Fruit fly (Drosophila melanogaster) whole organism, embryonic: ENCODE results near the gene CG6481.

Experiments used
- ATbp ChIP-seq: fragments of 200-800 bp; sonication (Bioruptor generic); optimal IDR thresholded peaks from 2 replicates; lab custom pipeline; 2017; ENCODE audit warnings: missing biosample characterization, mild to moderate bottlenecking, missing genetic modification characterization, missing genetic modification reagents
- Blimp-1 ChIP-seq: fragments of 200-800 bp; sonication (Bioruptor generic); optimal IDR thresholded peaks from 3 replicates; lab custom pipeline; 2018; ENCODE audit warnings: missing biosample characterization, missing genetic modification characterization, mild to moderate bottlenecking, moderate library complexity, missing genetic modification reagents
- CG10209 ChIP-seq: fragments of 200-800 bp; sonication (Bioruptor generic); optimal IDR thresholded peaks from 3 replicates; lab custom pipeline; 2017; ENCODE audit warnings: missing biosample characterization, mild to moderate bottlenecking, missing genetic modification characterization, missing genetic modification reagents
- CG10979 ChIP-seq: fragments of 200-800 bp; sonication (Bioruptor generic); optimal IDR thresholded peaks from 2 replicates; lab custom pipeline; 2018; ENCODE audit warnings: missing biosample characterization, mild to moderate bottlenecking, missing genetic modification characterization, moderate library complexity
- CG11247 ChIP-seq: fragments of 200-800 bp; sonication (Bioruptor generic); IDR thresholded peaks from 2 replicates; pipeline ENCODE4 v1.3.6; 2022; ENCODE audit warnings: missing biosample characterization, missing genetic modification characterization
- CG11504 ChIP-seq: fragments of 200-800 bp; sonication (Bioruptor generic); optimal IDR thresholded peaks from 3 replicates; lab custom pipeline; 2019; ENCODE audit warnings: missing biosample characterization, mild to moderate bottlenecking, missing genetic modification characterization, moderate library complexity
- CG13894 ChIP-seq: fragments of 200-800 bp; sonication (Bioruptor generic); optimal IDR thresholded peaks from 3 replicates; lab custom pipeline; 2018; ENCODE audit warnings: missing biosample characterization, mild to moderate bottlenecking, missing genetic modification characterization, moderate library complexity
- CG15269 ChIP-seq: fragments of 200-800 bp; sonication (Bioruptor generic); optimal IDR thresholded peaks from 2 replicates; lab custom pipeline; 2018; ENCODE audit warnings: missing biosample characterization, mild to moderate bottlenecking, missing genetic modification characterization, moderate library complexity
- CG17361 ChIP-seq: fragments of 200-800 bp; sonication (Bioruptor generic); IDR thresholded peaks from 3 replicates; pipeline ENCODE4 v1.3.6; 2022; ENCODE audit warnings: missing biosample characterization, missing genetic modification characterization
- CG1832 ChIP-seq: fragments of 200-800 bp; sonication (Bioruptor generic); optimal IDR thresholded peaks from 2 replicates; lab custom pipeline; 2017; ENCODE audit warnings: missing biosample characterization, mild to moderate bottlenecking, missing genetic modification characterization, inconsistent platforms
- CG2712 ChIP-seq: fragments of 200-800 bp; optimal IDR thresholded peaks from 3 replicates; lab custom pipeline; 2019; ENCODE audit warnings: missing biosample characterization, mild to moderate bottlenecking, missing genetic modification characterization, moderate library complexity
- CG4328 ChIP-seq: fragments of 200-800 bp; sonication (Bioruptor generic); optimal IDR thresholded peaks from 3 replicates; lab custom pipeline; 2017; ENCODE audit warnings: missing biosample characterization, missing genetic modification reagents, missing genetic modification characterization
- CG7357 ChIP-seq: fragments of 200-800 bp; sonication (Bioruptor generic); IDR thresholded peaks from 3 replicates; pipeline ENCODE4 v1.3.6; 2022; ENCODE audit warnings: missing biosample characterization, missing genetic modification characterization
- CG7928 ChIP-seq: fragments of 200-800 bp; sonication (Bioruptor generic); optimal IDR thresholded peaks from 2 replicates; lab custom pipeline; 2017; ENCODE audit warnings: missing biosample characterization, mild to moderate bottlenecking, missing genetic modification characterization
- CG7963 ChIP-seq: fragments of 200-800 bp; sonication (Bioruptor generic); IDR thresholded peaks from 3 replicates; pipeline ENCODE4 v1.3.6; 2022; ENCODE audit warnings: missing biosample characterization, missing genetic modification characterization; ENCODE audit not compliant: partially characterized antibody
- Dll ChIP-seq: fragments of 200-800 bp; sonication (Bioruptor generic); IDR thresholded peaks from 4 replicates; pipeline ENCODE4 v1.3.6; 2022; ENCODE audit warnings: missing biosample characterization, missing genetic modification characterization; ENCODE audit not compliant: partially characterized antibody
- Drgx ChIP-seq: fragments of 200-800 bp; sonication (Bioruptor generic); IDR thresholded peaks from 2 replicates; pipeline ENCODE4 v1.3.6; 2022; ENCODE audit warnings: missing biosample characterization, missing genetic modification characterization
- ERR ChIP-seq: fragments of 200-800 bp; sonication (Bioruptor generic); optimal IDR thresholded peaks from 2 replicates; lab custom pipeline; 2016; ENCODE audit warnings: missing biosample characterization, missing genetic modification characterization
- HLH4C ChIP-seq: fragments of 200-800 bp; sonication (Bioruptor generic); IDR thresholded peaks from 3 replicates; pipeline ENCODE4 v1.3.6; 2022; ENCODE audit warnings: missing biosample characterization, missing genetic modification characterization; ENCODE audit not compliant: partially characterized antibody
- HLHmδ ChIP-seq: fragments of 200-800 bp; sonication (Bioruptor generic); optimal IDR thresholded peaks from 2 replicates; lab custom pipeline; 2018; ENCODE audit warnings: missing biosample characterization, mild to moderate bottlenecking, missing genetic modification characterization, moderate library complexity
- Hmr ChIP-seq: fragments of 200-800 bp; sonication (Bioruptor generic); optimal IDR thresholded peaks from 3 replicates; lab custom pipeline; 2017; ENCODE audit warnings: mild to moderate bottlenecking, missing biosample characterization, missing genetic modification reagents, missing genetic modification characterization
- Ptx1 ChIP-seq: fragments of 200-800 bp; sonication (Bioruptor generic); IDR thresholded peaks from 2 replicates; pipeline ENCODE4 v1.3.6; 2022; ENCODE audit warnings: missing biosample characterization, missing genetic modification characterization
- Ssrp ChIP-seq: fragments of 200-800 bp; sonication (Bioruptor generic); optimal IDR thresholded peaks from 2 replicates; lab custom pipeline; 2018; ENCODE audit warnings: missing biosample characterization, mild to moderate bottlenecking, missing genetic modification characterization, moderate library complexity
- ase ChIP-seq: fragments of 200-800 bp; sonication (Bioruptor generic); IDR thresholded peaks from 3 replicates; pipeline ENCODE4 v1.3.6; 2022; ENCODE audit warnings: missing biosample characterization, missing genetic modification characterization
- bsh ChIP-seq, 2 experiments: fragments of 200-800 bp; sonication (Bioruptor generic); optimal IDR thresholded peaks; 2 replicates each; lab custom pipeline; 2017 to 2018; ENCODE audit warnings: mild to moderate bottlenecking in 2 of 2, missing biosample characterization in 2 of 2, missing genetic modification characterization in 2 of 2, moderate library complexity in 1 of 2
- dmrt11E ChIP-seq: fragments of 200-800 bp; sonication (Bioruptor generic); optimal IDR thresholded peaks from 3 replicates; lab custom pipeline; 2018; ENCODE audit warnings: missing biosample characterization, mild to moderate bottlenecking, missing genetic modification characterization, moderate library complexity
- gem ChIP-seq: fragments of 200-800 bp; sonication (Bioruptor generic); optimal IDR thresholded peaks from 2 replicates; lab custom pipeline; 2019; ENCODE audit warnings: missing biosample characterization, mild to moderate bottlenecking, missing genetic modification characterization, moderate library complexity
- grau ChIP-seq: fragments of 200-800 bp; optimal IDR thresholded peaks from 3 replicates; lab custom pipeline; 2019; ENCODE audit warnings: missing biosample characterization, mild to moderate bottlenecking, missing genetic modification characterization, moderate library complexity
- hb ChIP-seq: fragments of 200-800 bp; sonication (Bioruptor generic); IDR thresholded peaks from 3 replicates; pipeline ENCODE4 v1.3.6; 2022; ENCODE audit warnings: missing biosample characterization, missing genetic modification characterization; ENCODE audit not compliant: partially characterized antibody
- lbe ChIP-seq: fragments of 200-800 bp; sonication (Bioruptor generic); optimal IDR thresholded peaks from 2 replicates; lab custom pipeline; 2016; ENCODE audit warnings: missing biosample characterization, mild to moderate bottlenecking, missing genetic modification characterization
- nom ChIP-seq: fragments of 200-800 bp; sonication (Bioruptor generic); optimal IDR thresholded peaks from 2 replicates; lab custom pipeline; 2017; ENCODE audit warnings: missing biosample characterization, missing genetic modification characterization, mild to moderate bottlenecking, moderate library complexity, missing genetic modification reagents
- oc ChIP-seq: fragments of 200-800 bp; sonication (Bioruptor generic); optimal IDR thresholded peaks from 2 replicates; lab custom pipeline; 2018; ENCODE audit warnings: missing biosample characterization, mild to moderate bottlenecking, missing genetic modification characterization, moderate library complexity
- phol ChIP-seq: fragments of 200-800 bp; sonication (Bioruptor generic); optimal IDR thresholded peaks from 3 replicates; lab custom pipeline; 2018; ENCODE audit warnings: missing biosample characterization, mild to moderate bottlenecking, missing genetic modification characterization, moderate library complexity
- pzg ChIP-seq: fragments of 200-800 bp; sonication (Bioruptor generic); optimal IDR thresholded peaks from 3 replicates; lab custom pipeline; 2018; ENCODE audit warnings: missing biosample characterization, mild to moderate bottlenecking, missing genetic modification characterization, moderate library complexity
- row ChIP-seq: fragments of 200-800 bp; sonication (Bioruptor generic); IDR thresholded peaks from 3 replicates; pipeline ENCODE4 v1.3.6; 2022; ENCODE audit warnings: missing biosample characterization, missing genetic modification characterization
- sna ChIP-seq: fragments of 200-800 bp; sonication (Bioruptor generic); IDR thresholded peaks from 2 replicates; pipeline ENCODE4 v1.3.6; 2022; ENCODE audit warnings: missing biosample characterization, missing genetic modification characterization; ENCODE audit not compliant: partially characterized antibody
- twi ChIP-seq: fragments of 200-800 bp; optimal IDR thresholded peaks from 2 replicates; lab custom pipeline; 2019; ENCODE audit warnings: missing biosample characterization, mild to moderate bottlenecking, missing genetic modification characterization, moderate library complexity

The CG6481 gene

DNA sequence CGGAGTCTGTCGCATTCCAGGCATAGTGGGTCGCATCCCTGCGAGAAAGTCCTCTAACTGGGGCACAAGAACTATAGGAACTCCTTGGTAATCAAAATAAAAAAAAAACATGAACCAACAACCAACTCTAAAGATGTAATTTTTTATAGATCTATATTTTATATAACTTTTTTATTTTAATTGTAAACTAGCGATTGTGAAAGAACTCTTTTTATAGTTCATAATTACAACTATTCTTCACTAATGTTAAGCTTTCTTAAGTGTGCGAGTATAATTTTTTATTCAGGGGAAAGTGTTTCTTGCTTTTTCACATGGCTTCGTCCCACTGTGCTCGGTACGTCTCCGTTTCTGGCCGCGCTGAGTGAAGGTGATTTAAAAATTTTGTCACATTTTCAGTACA, 18.0 kb upstream of the CG6481 start:
- TF ChIP-seq CG11504 (tag; lab: Kevin White, UChicago) (peak; percentile 11), CG7357 (GFP tag; lab: Robert Waterston, UW) (no peak), CG10979 (tag; lab: Kevin White, UChicago) (peak; percentile 35), oc (tag; lab: Kevin White, UChicago) (no peak), dmrt11E (tag; lab: Kevin White, UChicago) (peak; percentile 26), pzg (no peak), Ptx1 (GFP tag; lab: Robert Waterston, UW) (0 out of 2 replicates have a peak, but pooled peaks have one; percentile 14), hb (no peak), Blimp-1 (GFP tag; lab: Kevin White, UChicago) (peak; percentile 7), bsh (GFP tag; optimal IDR thresholded peaks at IDR 0.05; lab: Kevin White, UChicago) (peak; percentile 12 to 45), gem (tag; lab: Kevin White, UChicago) (peak; percentile 21), HLH4C (GFP tag; lab: Robert Waterston, UW) (no peak), ATbp (GFP tag; lab: Kevin White, UChicago) (no peak), CG7963 (GFP tag; lab: Robert Waterston, UW) (no peak), Ssrp (peak; percentile 24), CG1832 (no peak), CG17361 (GFP tag; lab: Robert Waterston, UW) (0 out of 3 replicates have a peak, but pooled peaks have one; percentile 17), twi (tag; lab: Kevin White, UChicago) (no peak), phol (tag; lab: Kevin White, UChicago) (peak; percentile 14), CG10209 (GFP tag; lab: Kevin White, UChicago) (no peak), Drgx (GFP tag; lab: Robert Waterston, UW) (peak; percentile 37; the same call in 1 of the 2 replicates), ERR (no peak), CG13894 (tag; lab: Kevin White, UChicago) (no peak)

dm6 chrX:18538204-18538864, 16.1 kb upstream of the CG6481 start:
- TF ChIP-seq Hmr (GFP tag; lab: Kevin White, UChicago) (no peak), CG7928 (GFP tag; lab: Kevin White, UChicago) (no peak), ase (GFP tag; lab: Robert Waterston, UW) (no peak), Ssrp (no peak), CG2712 (tag; lab: Kevin White, UChicago) (peak; percentile 3), sna (GFP tag; lab: Robert Waterston, UW) (no peak), nom (GFP tag; lab: Kevin White, UChicago) (peak; percentile 0), CG15269 (no peak), Drgx (GFP tag; lab: Robert Waterston, UW) (peak; percentile 29; the same call in 1 of the 2 replicates), Dll (0 out of 4 replicates have a peak, but pooled peaks have one; percentile 31), CG11247 (GFP tag; lab: Robert Waterston, UW) (no peak), row (GFP tag; lab: Robert Waterston, UW) (peak; percentile 46), lbe (GFP tag; lab: Kevin White, UChicago) (peak; percentile 39), CG4328 (GFP tag; lab: Kevin White, UChicago) (no peak), grau (tag; lab: Kevin White, UChicago) (peak; percentile 65), HLHmδ (GFP tag; lab: Kevin White, UChicago) (no peak)
